Fruit fly (Drosophila melanogaster): Measurements from ENCODE around the gene CG4577.
A peak's percentile ranks its signal among the peaks of the same experiment; 100 is the strongest.

The CG4577 gene

DNA sequence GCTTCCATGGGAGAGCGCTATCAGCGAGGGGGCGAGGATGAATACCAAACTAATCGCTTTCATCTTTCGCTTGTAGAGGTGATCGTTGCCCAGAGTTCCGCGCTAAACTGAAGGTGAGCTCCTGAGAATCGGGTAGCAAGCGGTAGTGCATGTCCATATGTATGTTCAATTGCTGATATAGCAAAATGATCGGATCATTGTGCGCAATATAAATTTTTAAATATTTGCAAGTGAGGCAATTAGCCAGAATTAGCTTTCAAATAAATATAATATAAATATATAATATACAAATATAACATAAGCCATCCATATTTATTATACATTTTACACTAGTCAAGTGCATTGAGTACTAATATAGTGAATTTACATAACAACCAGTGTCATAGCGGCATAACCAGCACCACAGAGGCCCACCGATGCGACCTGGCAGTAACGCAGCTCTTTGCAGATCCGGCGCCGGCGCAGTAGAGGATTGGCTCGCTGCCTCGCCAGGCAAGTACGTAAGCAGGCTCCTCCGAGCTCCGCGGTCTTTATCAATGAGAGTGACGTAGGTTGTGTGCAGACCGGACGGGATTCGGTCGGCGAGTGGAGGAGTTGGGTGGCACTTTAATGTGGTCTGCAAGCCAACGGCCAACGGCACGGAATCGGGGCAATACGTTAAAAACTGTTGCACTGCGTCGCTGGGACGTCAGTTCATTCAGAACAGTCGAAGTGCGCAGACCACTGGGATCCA, at the start of gene CG4577, which contains the start of gene Iris:
TSS of gene CG4577 (plus strand) at position 683 of the 733 bp plus-strand sequence.
TSS of gene Iris (minus strand) at position 88 of the 733 bp plus-strand sequence.
- TF ChIP-seq Hr38 (GFP tag; optimal IDR thresholded peaks at IDR 0.05) (no peak), CG16779 (tag; optimal IDR thresholded peaks at IDR 0.05) (peak; percentile 2), fd85E (GFP tag; optimal IDR thresholded peaks at IDR 0.05) (no peak), Hr4 (GFP tag; optimal IDR thresholded peaks at IDR 0.05) (no peak), CG8119 (GFP tag; IDR thresholded peaks at IDR 0.05) (no peak)

DNA sequence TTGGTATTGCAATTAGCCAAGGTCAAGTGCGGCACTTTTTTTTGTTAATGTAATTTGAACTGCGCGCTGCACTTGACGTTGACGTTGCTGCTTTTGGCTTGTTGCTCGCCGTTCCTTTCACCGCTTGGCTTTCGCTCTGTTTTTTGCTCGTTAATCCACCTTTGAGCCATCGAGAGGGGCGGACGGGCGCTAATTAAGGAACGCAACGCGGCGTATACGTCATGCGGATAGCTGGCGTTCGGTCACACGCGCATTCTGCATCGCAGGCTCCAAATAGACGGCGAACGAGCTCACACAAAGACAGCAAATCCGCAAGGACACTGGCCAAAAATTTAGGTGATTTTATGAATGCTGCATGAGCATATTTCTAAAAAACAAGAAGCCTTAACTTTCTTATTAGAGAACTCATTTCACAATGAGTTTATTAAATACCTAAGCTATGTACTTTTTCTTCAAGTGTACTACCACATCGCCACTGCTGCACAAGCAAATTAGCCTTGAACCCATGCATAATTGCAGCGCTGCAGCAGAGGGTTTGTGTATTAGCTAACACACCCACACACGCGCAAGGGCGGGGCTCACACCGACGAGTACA, 48.1 kb upstream of the CG4577 start:
- TF ChIP-seq CG1621 (tag; optimal IDR thresholded peaks at IDR 0.05) (no peak), CG31627 (GFP tag; optimal IDR thresholded peaks at IDR 0.05) (peak; percentile 21), CG10669 (GFP tag; optimal IDR thresholded peaks at IDR 0.05) (peak; percentile 36), Gug (GFP tag; IDR thresholded peaks at IDR 0.05) (peak; percentile 40), CG6276 (GFP tag; optimal IDR thresholded peaks at IDR 0.05) (no peak), Hr39 (GFP tag; optimal IDR thresholded peaks at IDR 0.05) (no peak), eg (GFP tag; IDR thresholded peaks at IDR 0.05) (peak; percentile 53; the same call in 1 of the 3 replicates), CG11294 (GFP tag; IDR thresholded peaks at IDR 0.05) (0 out of 2 replicates have a peak, but pooled peaks have one; percentile 21), CG6163 (GFP tag; IDR thresholded peaks at IDR 0.05) (peak; percentile 58; the same call in 1 of the 3 replicates), lz (GFP tag; optimal IDR thresholded peaks at IDR 0.05) (no peak), Blimp-1 (GFP tag; optimal IDR thresholded peaks at IDR 0.05) (no peak), CG8632 (GFP tag; optimal IDR thresholded peaks at IDR 0.05) (no peak), Lpt (GFP tag; optimal IDR thresholded peaks at IDR 0.05) (no peak), cyc (GFP tag; optimal IDR thresholded peaks at IDR 0.05) (peak; percentile 20), acj6 (GFP tag; optimal IDR thresholded peaks at IDR 0.05) (peak; percentile 29), CG4318 (GFP tag; optimal IDR thresholded peaks at IDR 0.05) (no peak), fd59A (GFP tag; optimal IDR thresholded peaks at IDR 0.05) (no peak), Ets96B (tag; optimal IDR thresholded peaks at IDR 0.05) (peak; percentile 29), salr (GFP tag; optimal IDR thresholded peaks at IDR 0.05) (no peak), svp (GFP tag) (peak; percentile 66), net (GFP tag; optimal IDR thresholded peaks at IDR 0.05) (no peak), pdm3 (GFP tag; optimal IDR thresholded peaks at IDR 0.05) (no peak), Smox (GFP tag; optimal IDR thresholded peaks at IDR 0.05) (no peak), achi (GFP tag; optimal IDR thresholded peaks at IDR 0.05) (peak; percentile 34), CG8119 (GFP tag; IDR thresholded peaks at IDR 0.05) (peak; percentile 43; the same call in 1 of the 3 replicates), topi (GFP tag; optimal IDR thresholded peaks at IDR 0.05) (no peak), spab (GFP tag; optimal IDR thresholded peaks at IDR 0.05) (peak; percentile 2), Sox14 (GFP tag; optimal IDR thresholded peaks at IDR 0.05) (peak; percentile 22), Hr38 (GFP tag; optimal IDR thresholded peaks at IDR 0.05) (peak; percentile 14), CG10631 (GFP tag; optimal IDR thresholded peaks at IDR 0.05) (no peak), CG3919 (GFP tag; optimal IDR thresholded peaks at IDR 0.05) (peak; percentile 29), CG32006 (GFP tag; optimal IDR thresholded peaks at IDR 0.05) (no peak), CG15336 (GFP tag; IDR thresholded peaks at IDR 0.05) (0 out of 2 replicates have a peak, but pooled peaks have one; percentile 27), vri (GFP tag; optimal IDR thresholded peaks at IDR 0.05) (no peak), Eip78C (GFP tag) (no peak)

- no peak for TF ChIP-seq CG4318 (GFP tag; optimal IDR thresholded peaks at IDR 0.05)
- TF ChIP-seq CG6276 (GFP tag; optimal IDR thresholded peaks at IDR 0.05), result no peak
- no peak for TF ChIP-seq ss (GFP tag; optimal IDR thresholded peaks at IDR 0.05)
- no peak for TF ChIP-seq Hr39 (GFP tag; optimal IDR thresholded peaks at IDR 0.05)
- no peak for TF ChIP-seq CG16779 (tag; optimal IDR thresholded peaks at IDR 0.05)
- peak; percentile 11 for TF ChIP-seq Hr4 (GFP tag; optimal IDR thresholded peaks at IDR 0.05)
- TF ChIP-seq CG6163 (GFP tag; IDR thresholded peaks at IDR 0.05), result 0 out of 3 replicates have a peak, but pooled peaks have one; percentile 31
- no peak for TF ChIP-seq fkh (GFP tag; optimal IDR thresholded peaks at IDR 0.05)
- TF ChIP-seq CG32006 (GFP tag; optimal IDR thresholded peaks at IDR 0.05), result peak; percentile 9
- no peak for TF ChIP-seq Sox15 (GFP tag; optimal IDR thresholded peaks at IDR 0.05)
- TF ChIP-seq CG6854 (GFP tag; optimal IDR thresholded peaks at IDR 0.05), result no peak
- no peak for TF ChIP-seq CG9139 (GFP tag; optimal IDR thresholded peaks at IDR 0.05)
- no peak for TF ChIP-seq eg (GFP tag; IDR thresholded peaks at IDR 0.05)
- TF ChIP-seq Sox14 (GFP tag; optimal IDR thresholded peaks at IDR 0.05), result no peak
- TF ChIP-seq CG10669 (GFP tag; optimal IDR thresholded peaks at IDR 0.05), result no peak
Observed at dm6 chr2L:1091675-1092074, 42.8 kb upstream of the CG4577 start.
